Worm (Caenorhabditis elegans) whole organism, L2 larva: ENCODE measurements around the gene F38B6.2.

Experiments used
- F13H6.1 ChIP-seq: sonication (generic microtip); optimal IDR thresholded peaks from 2 replicates; lab custom pipeline; 2016; ENCODE audit warnings: missing genetic modification characterization, missing compliant biosample characterization
- R02D3.7 ChIP-seq: fragments of 150-350 bp; optimal IDR thresholded peaks from 2 replicates; lab custom pipeline; 2014; ENCODE audit warnings: missing biosample characterization, missing genetic modification characterization
- blmp-1 ChIP-seq: sonication (generic microtip); optimal IDR thresholded peaks from 2 replicates; lab custom pipeline; 2017; ENCODE audit warnings: missing genetic modification characterization, mild to moderate bottlenecking, missing compliant biosample characterization, antibody characterized with exemption, moderate library complexity; ENCODE audit not compliant: insufficient read depth
- ceh-82 ChIP-seq: fragments of 150-350 bp; optimal IDR thresholded peaks from 2 replicates; lab custom pipeline; 2014; ENCODE audit warnings: missing biosample characterization, missing genetic modification characterization
- elt-3 ChIP-seq: sonication (generic microtip); optimal IDR thresholded peaks from 2 replicates; lab custom pipeline; 2017; ENCODE audit warnings: missing biosample characterization, missing genetic modification characterization
- mab-5 ChIP-seq: fragments of 150-350 bp; optimal IDR thresholded peaks from 2 replicates; lab custom pipeline; 2014; ENCODE audit warnings: missing biosample characterization, missing genetic modification characterization
- nhr-11 ChIP-seq: fragments of 150-350 bp; optimal IDR thresholded peaks from 2 replicates; lab custom pipeline; 2014; ENCODE audit warnings: missing biosample characterization, missing genetic modification characterization
- nhr-12 ChIP-seq: fragments of 150-350 bp; optimal IDR thresholded peaks from 2 replicates; lab custom pipeline; 2014; ENCODE audit warnings: missing biosample characterization, missing genetic modification characterization
- nhr-129 ChIP-seq: fragments of 150-350 bp; optimal IDR thresholded peaks from 2 replicates; lab custom pipeline; 2014; ENCODE audit warnings: missing biosample characterization, missing genetic modification characterization
- sem-4 ChIP-seq: fragments of 150-350 bp; optimal IDR thresholded peaks from 2 replicates; lab custom pipeline; 2014; ENCODE audit warnings: missing biosample characterization, missing genetic modification reagents, missing genetic modification characterization
- unc-39 ChIP-seq: fragments of 150-350 bp; optimal IDR thresholded peaks from 2 replicates; lab custom pipeline; 2014; ENCODE audit warnings: missing biosample characterization, missing genetic modification characterization
- unc-62 ChIP-seq: fragments of 150-350 bp; optimal IDR thresholded peaks from 2 replicates; lab custom pipeline; 2014; ENCODE audit warnings: missing biosample characterization, missing genetic modification reagents, missing genetic modification characterization
- zag-1 ChIP-seq: fragments of 150-350 bp; optimal IDR thresholded peaks from 2 replicates; lab custom pipeline; 2014; ENCODE audit warnings: missing biosample characterization, missing genetic modification characterization
- ztf-4 ChIP-seq: fragments of 150-350 bp; optimal IDR thresholded peaks from 2 replicates; lab custom pipeline; 2014; ENCODE audit warnings: missing biosample characterization, missing genetic modification characterization

DNA sequence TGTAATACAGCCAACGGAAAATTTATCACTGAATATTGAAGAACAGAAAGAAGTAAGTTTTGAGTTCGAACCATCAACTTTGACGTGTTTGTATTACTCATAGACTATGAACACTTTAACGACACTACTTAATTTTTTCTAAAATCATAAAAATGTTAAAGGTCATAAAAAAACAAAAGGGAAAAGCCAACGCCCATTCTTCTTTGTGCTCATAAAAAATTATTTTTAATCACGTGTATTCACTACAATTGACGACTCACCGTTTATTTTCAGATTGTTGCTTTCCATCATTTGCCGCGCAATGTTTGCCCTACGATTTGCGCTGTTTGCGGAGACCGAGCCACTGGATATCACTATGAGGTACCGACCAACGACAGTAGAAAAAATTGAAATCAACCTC lies 42.1 kb upstream of the F38B6.2 start:
- TF ChIP-seq F13H6.1 (tag; lab: Kevin White, UChicago) (no peak), zag-1 (tag; lab: Kevin White, UChicago) (no peak), nhr-129 (tag; lab: Kevin White, UChicago) (no peak), unc-62 (GFP tag; lab: Kevin White, UChicago) (no peak), nhr-12 (tag; lab: Kevin White, UChicago) (no peak), nhr-11 (tag; lab: Kevin White, UChicago) (no peak), R02D3.7 (tag; lab: Kevin White, UChicago) (no peak), ceh-82 (tag; lab: Kevin White, UChicago) (no peak), mab-5 (tag; lab: Kevin White, UChicago) (no peak), blmp-1 (tag; lab: Kevin White, UChicago) (no peak), sem-4 (tag; lab: Kevin White, UChicago) (no peak), elt-3 (no peak), unc-39 (tag; lab: Kevin White, UChicago) (no peak), ztf-4 (tag; lab: Kevin White, UChicago) (no peak)
